Fruit fly (Drosophila melanogaster) whole organism, adult: ENCODE data around the gene DIP-iota.

Experiments
- CG11617 ChIP-seq: fragments of 200-800 bp; sonication (Bioruptor generic); optimal IDR thresholded peaks from 2 replicates; lab custom pipeline; 2017; ENCODE audit warnings: mild to moderate bottlenecking, missing biosample characterization, missing genetic modification reagents, missing genetic modification characterization
- CG12768 ChIP-seq: fragments of 200-800 bp; sonication (Bioruptor generic); optimal IDR thresholded peaks from 2 replicates; lab custom pipeline; 2017; ENCODE audit warnings: missing biosample characterization, missing genetic modification characterization, mild to moderate bottlenecking, moderate library complexity, missing genetic modification reagents
- CG14711 ChIP-seq: fragments of 200-800 bp; sonication (Bioruptor generic); optimal IDR thresholded peaks from 2 replicates; lab custom pipeline; 2018; ENCODE audit warnings: missing biosample characterization, mild to moderate bottlenecking, missing genetic modification characterization, moderate library complexity
- CG1620 ChIP-seq: fragments of 200-800 bp; sonication (Bioruptor generic); optimal IDR thresholded peaks from 2 replicates; lab custom pipeline; 2016; ENCODE audit warnings: missing biosample characterization, missing genetic modification characterization
- CG33017 ChIP-seq: fragments of 200-800 bp; sonication (Bioruptor generic); optimal IDR thresholded peaks from 2 replicates; lab custom pipeline; 2018; ENCODE audit warnings: missing biosample characterization, mild to moderate bottlenecking, missing genetic modification characterization, moderate library complexity
- CG5204 ChIP-seq: fragments of 200-800 bp; sonication (Bioruptor generic); optimal IDR thresholded peaks from 2 replicates; lab custom pipeline; 2016; ENCODE audit warnings: missing biosample characterization, missing genetic modification characterization
- CG7045 ChIP-seq: fragments of 200-800 bp; sonication (Bioruptor generic); optimal IDR thresholded peaks from 2 replicates; lab custom pipeline; 2017; ENCODE audit warnings: missing biosample characterization, mild to moderate bottlenecking, missing genetic modification characterization
- CG7101 ChIP-seq: fragments of 200-800 bp; sonication (Bioruptor generic); optimal IDR thresholded peaks from 2 replicates; lab custom pipeline; 2018; ENCODE audit warnings: missing biosample characterization, mild to moderate bottlenecking, missing genetic modification characterization, moderate library complexity
- Clk ChIP-seq: fragments of 200-800 bp; sonication (Bioruptor generic); optimal IDR thresholded peaks from 2 replicates; lab custom pipeline; 2017; ENCODE audit warnings: missing biosample characterization, missing genetic modification characterization
- Crg-1 ChIP-seq: fragments of 200-800 bp; sonication (Bioruptor generic); optimal IDR thresholded peaks from 2 replicates; lab custom pipeline; 2016; ENCODE audit warnings: missing biosample characterization, missing genetic modification characterization
- Hr96 ChIP-seq: fragments of 200-800 bp; sonication (Bioruptor generic); optimal IDR thresholded peaks from 2 replicates; lab custom pipeline; 2016; ENCODE audit warnings: missing biosample characterization, missing genetic modification characterization
- Mnt ChIP-seq: fragments of 200-800 bp; sonication (Bioruptor generic); optimal IDR thresholded peaks from 2 replicates; lab custom pipeline; 2016; ENCODE audit warnings: missing biosample characterization, mild to moderate bottlenecking, missing genetic modification characterization
- bab1 ChIP-seq: fragments of 200-800 bp; sonication (Bioruptor generic); optimal IDR thresholded peaks from 3 replicates; lab custom pipeline; 2019; ENCODE audit warnings: missing biosample characterization, mild to moderate bottlenecking, missing genetic modification characterization, moderate library complexity
- cic ChIP-seq: fragments of 200-800 bp; sonication (Bioruptor generic); optimal IDR thresholded peaks from 2 replicates; lab custom pipeline; 2017; ENCODE audit warnings: missing biosample characterization, mild to moderate bottlenecking, missing genetic modification characterization, moderate library complexity
- cnc ChIP-seq, 2 experiments: fragments of >200 bp; optimal IDR thresholded peaks; 2 replicates each; lab custom pipeline; 2017
- kay ChIP-seq: fragments of 200-800 bp; sonication (Bioruptor generic); peaks from one replicate; lab custom pipeline; 2016; ENCODE audit warnings: missing biosample characterization, missing genetic modification characterization, borderline replicate concordance
- ovo ChIP-seq: fragments of 200-800 bp; sonication (Bioruptor generic); optimal IDR thresholded peaks from 2 replicates; lab custom pipeline; 2016; ENCODE audit warnings: missing biosample characterization, missing genetic modification characterization
- pad ChIP-seq: fragments of 200-800 bp; sonication (Bioruptor generic); optimal IDR thresholded peaks from 3 replicates; lab custom pipeline; 2017; ENCODE audit warnings: missing biosample characterization, missing genetic modification characterization, mild to moderate bottlenecking, moderate library complexity, missing genetic modification reagents
- tj ChIP-seq: fragments of 200-800 bp; sonication (Bioruptor generic); optimal IDR thresholded peaks from 3 replicates; lab custom pipeline; 2017; ENCODE audit warnings: missing biosample characterization, mild to moderate bottlenecking, missing genetic modification characterization, moderate library complexity
- toe ChIP-seq: fragments of 200-800 bp; sonication (Bioruptor generic); optimal IDR thresholded peaks from 2 replicates; lab custom pipeline; 2016; ENCODE audit warnings: missing biosample characterization, missing genetic modification characterization

Gene DIP-iota

dm6 chr2L:6632307-6632706 lies 10.8 kb upstream of the DIP-iota start, which contains the start of gene Oatp26F:
TSS of gene Oatp26F (minus strand) at chr2L:6632407.
- TF ChIP-seq Clk (GFP tag; lab: Kevin White, UChicago), result no peak
- no peak for TF ChIP-seq ovo
- no peak for TF ChIP-seq CG7101 (tag; lab: Kevin White, UChicago)
- no peak for TF ChIP-seq CG12768 (GFP tag; lab: Kevin White, UChicago)
- no peak for TF ChIP-seq toe (GFP tag; lab: Kevin White, UChicago)
- TF ChIP-seq cnc (optimal IDR thresholded peaks at IDR 0.05; lab: Kevin White, UChicago), result no peak
- TF ChIP-seq cic (GFP tag; lab: Kevin White, UChicago), result no peak
- no peak for TF ChIP-seq CG7045 (GFP tag; lab: Kevin White, UChicago)

dm6 chr2L:6622642-6623162 lies 1.2 kb upstream of the DIP-iota start, which contains the start of gene CG34345:
TSS of gene CG34345 (plus strand) at chr2L:6623112.
- TF ChIP-seq CG14711 (tag; lab: Kevin White, UChicago) (peak; percentile 3), CG1620 (GFP tag; lab: Kevin White, UChicago) (peak; percentile 29), Crg-1 (no peak)

dm6 chr2L:6622031-6622430 lies 531 bp upstream of the DIP-iota start:
- TF ChIP-seq tj (GFP tag; lab: Kevin White, UChicago) (peak; percentile 99), cnc (optimal IDR thresholded peaks at IDR 0.05; lab: Kevin White, UChicago) (no peak)

dm6 chr2L:6614229-6614935 lies 7.1 kb downstream of the DIP-iota start:
- TF ChIP-seq Crg-1, result no peak
- TF ChIP-seq kay, result peak; percentile 81
- TF ChIP-seq Mnt (GFP tag; lab: Kevin White, UChicago), result peak; percentile 71
- TF ChIP-seq cnc (optimal IDR thresholded peaks at IDR 0.05; lab: Kevin White, UChicago), result no peak
- TF ChIP-seq CG33017 (tag; lab: Kevin White, UChicago), result no peak
- peak; percentile 55 for TF ChIP-seq cic (GFP tag; lab: Kevin White, UChicago)
- TF ChIP-seq CG12768 (GFP tag; lab: Kevin White, UChicago), result peak; percentile 32
- TF ChIP-seq tj (GFP tag; lab: Kevin White, UChicago), result peak; percentile 89

- TF ChIP-seq Hr96 (GFP tag; lab: Kevin White, UChicago) (no peak), CG7101 (tag; lab: Kevin White, UChicago) (no peak), toe (GFP tag; lab: Kevin White, UChicago) (no peak), ovo (no peak), CG12768 (GFP tag; lab: Kevin White, UChicago) (no peak), CG1620 (GFP tag; lab: Kevin White, UChicago) (no peak), pad (GFP tag; lab: Kevin White, UChicago) (no peak), bab1 (no peak)
Observed at dm6 chr2L:6613156-6613555, 8.3 kb downstream of the DIP-iota start.

- TF ChIP-seq CG5204 (GFP tag; lab: Kevin White, UChicago) (peak; percentile 100), cic (GFP tag; lab: Kevin White, UChicago) (peak; percentile 100), bab1 (peak; percentile 100), CG1620 (GFP tag; lab: Kevin White, UChicago) (peak; percentile 100), cnc (optimal IDR thresholded peaks at IDR 0.05; lab: Kevin White, UChicago) (peak in 1 of 2 experiments; percentile 42), CG33017 (tag; lab: Kevin White, UChicago) (peak; percentile 100), toe (GFP tag; lab: Kevin White, UChicago) (peak; percentile 100), pad (GFP tag; lab: Kevin White, UChicago) (peak; percentile 98), Hr96 (GFP tag; lab: Kevin White, UChicago) (peak; percentile 100), kay (peak; percentile 100), Clk (GFP tag; lab: Kevin White, UChicago) (peak; percentile 100), Mnt (GFP tag; lab: Kevin White, UChicago) (peak; percentile 100), CG14711 (tag; lab: Kevin White, UChicago) (peak; percentile 100), tj (GFP tag; lab: Kevin White, UChicago) (peak; percentile 100), CG7045 (GFP tag; lab: Kevin White, UChicago) (peak; percentile 100), CG12768 (GFP tag; lab: Kevin White, UChicago) (peak; percentile 100), ovo (peak; percentile 100), Crg-1 (peak; percentile 100), CG7101 (tag; lab: Kevin White, UChicago) (peak; percentile 100), CG11617 (GFP tag; lab: Kevin White, UChicago) (peak; percentile 100)
Observed at dm6 chr2L:6612477-6613004, 9.0 kb downstream of the DIP-iota start.
